Worm (Caenorhabditis elegans): ENCODE data around the gene gst-33.
A peak's percentile ranks its signal among the peaks of the same experiment; 100 is the strongest.

gst-33 gene

ce11 chrV:3506252-3506651 is 37.9 kb upstream of the gst-33 start, which contains the start of gene ugt-64:
ugt-64 (minus strand) TSS chrV:3506352.
- TF ChIP-seq lsl-1 (GFP tag; optimal IDR thresholded peaks at IDR 0.05): peak; percentile 24

ce11 chrV:3505745-3506144 is 37.4 kb upstream of the gst-33 start:
- TF ChIP-seq nhr-179 (tag; optimal IDR thresholded peaks at IDR 0.05) (no peak), ZK185.1 (tag; optimal IDR thresholded peaks at IDR 0.05; ENCODE audit: poor library complexity, severe bottlenecking) (no peak), unc-62 (GFP tag; optimal IDR thresholded peaks at IDR 0.05) (peak; percentile 62), nhr-90 (tag; optimal IDR thresholded peaks at IDR 0.05) (no peak), atf-7 (tag; optimal IDR thresholded peaks at IDR 0.05) (peak; percentile 26), nhr-80 (tag; optimal IDR thresholded peaks at IDR 0.05) (peak; percentile 79), pha-4 (tag; optimal IDR thresholded peaks at IDR 0.05) (peak; percentile 48), Y56A3A.18 (GFP tag; IDR thresholded peaks at IDR 0.05) (no peak), T07F8.4 (tag; optimal IDR thresholded peaks at IDR 0.05) (no peak), tbp1 (GFP tag; optimal IDR thresholded peaks at IDR 0.05) (peak; percentile 21)

DNA sequence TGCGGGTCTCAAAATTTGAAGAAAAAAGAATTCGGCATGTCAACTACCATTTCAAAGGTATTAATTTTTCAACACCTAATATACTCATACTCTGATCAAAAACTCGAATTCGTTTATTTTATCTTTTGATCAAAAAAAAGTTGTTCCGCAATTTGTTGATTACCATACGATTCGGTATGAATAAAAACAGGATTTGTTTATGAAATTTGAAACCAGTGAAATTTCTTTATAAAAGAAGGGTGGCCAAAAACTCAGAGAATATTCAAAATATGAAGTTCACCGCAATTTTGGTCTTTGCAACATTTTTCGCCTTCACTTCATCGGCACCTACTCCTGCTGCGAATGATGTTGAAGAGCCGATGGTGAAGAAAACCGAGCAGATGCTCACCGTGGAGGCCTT is 33.7 kb upstream of the gst-33 start, which contains the start of the genes C07G3.8 and C07G3.10:
Gene C07G3.8, minus strand, starts transcription at position 101 of the 400 bp plus-strand sequence.
Gene C07G3.10, plus strand, starts transcription at position 270 of the 400 bp plus-strand sequence.
- TF ChIP-seq lsy-27 (tag; optimal IDR thresholded peaks at IDR 0.05; ENCODE audit: borderline replicate concordance, insufficient read depth): no peak
- no peak for TF ChIP-seq F39B2.1 (GFP tag; IDR thresholded peaks at IDR 0.05)
- TF ChIP-seq cebp-1 (GFP tag; IDR thresholded peaks at IDR 0.05): no peak
- TF ChIP-seq cebp-1 (tag; optimal IDR thresholded peaks at IDR 0.05): no peak
- no peak for TF ChIP-seq ets-4 (GFP tag; optimal IDR thresholded peaks at IDR 0.05)
- no peak for TF ChIP-seq nfya-2 (GFP tag; IDR thresholded peaks at IDR 0.05)
- TF ChIP-seq Y67H2A.10 (GFP tag; conservative IDR thresholded peaks at IDR 0.05): no peak
- no peak for TF ChIP-seq nhr-90 (tag; optimal IDR thresholded peaks at IDR 0.05)
- no peak for TF ChIP-seq sptf-2 (GFP tag; optimal IDR thresholded peaks at IDR 0.05)
- no peak for TF ChIP-seq ceh-79 (tag; optimal IDR thresholded peaks at IDR 0.05)
- no peak for TF ChIP-seq hmg-20 (GFP tag; IDR thresholded peaks at IDR 0.05)
- no peak for TF ChIP-seq ceh-27 (GFP tag; optimal IDR thresholded peaks at IDR 0.05)

DNA sequence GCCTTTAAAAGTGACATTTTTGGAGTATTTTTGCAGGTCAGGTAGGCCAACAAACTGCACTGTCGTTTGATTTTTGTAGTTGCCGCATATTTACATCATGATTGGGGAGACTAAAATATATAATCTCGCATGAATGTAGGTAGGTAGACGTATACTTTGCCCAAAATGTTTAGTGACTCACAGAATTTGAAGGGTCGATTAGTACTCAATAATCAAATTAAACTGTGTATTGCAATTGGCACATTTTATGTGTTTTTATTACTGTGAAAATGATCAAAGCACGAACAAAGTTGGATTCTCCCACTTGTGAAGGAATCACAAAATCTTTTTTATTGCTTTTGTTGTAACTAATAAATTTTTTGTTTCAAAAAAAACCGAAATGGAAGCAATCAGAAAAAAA is 28.5 kb upstream of the gst-33 start, which contains the start of gene C07G3.15:
Gene C07G3.15, minus strand, starts transcription at position 101 of the 400 bp plus-strand sequence.
- TF ChIP-seq aptf-3 (GFP tag; IDR thresholded peaks at IDR 0.05) (no peak), ztf-26 (tag; optimal IDR thresholded peaks at IDR 0.05) (no peak), madf-6 (GFP tag; IDR thresholded peaks at IDR 0.05) (no peak)

DNA sequence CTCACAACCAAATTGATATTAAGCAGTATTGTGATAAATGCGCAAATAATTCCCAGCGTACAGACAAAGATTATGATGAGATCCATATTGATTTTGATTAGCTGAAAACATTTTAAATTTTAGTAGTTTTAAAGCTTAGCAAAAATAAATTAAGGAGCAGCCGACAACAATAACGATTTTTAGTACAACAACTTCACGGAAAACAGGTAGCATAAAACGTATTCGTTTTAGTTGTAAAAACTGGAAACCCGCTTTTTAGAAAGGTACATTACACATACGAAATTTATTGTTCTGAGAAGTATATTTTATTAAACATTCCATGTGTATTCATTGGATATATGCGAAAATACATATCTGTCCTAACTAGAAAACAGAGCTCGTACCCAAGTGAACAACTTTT is 22.1 kb upstream of the gst-33 start, which contains the start of gene srbc-36:
Gene srbc-36, minus strand, starts transcription at position 101 of the 400 bp plus-strand sequence.
- TF ChIP-seq F52B5.7 (tag; optimal IDR thresholded peaks at IDR 0.05) (no peak), snpc-1.3 (tag; optimal IDR thresholded peaks at IDR 0.05; ENCODE audit: insufficient read depth) (no peak), him-1 (tag; optimal IDR thresholded peaks at IDR 0.05) (no peak), bed-2 (GFP tag; IDR thresholded peaks at IDR 0.05) (no peak), D2030.7 (GFP tag; IDR thresholded peaks at IDR 0.05) (no peak), ztf-6 (GFP tag; IDR thresholded peaks at IDR 0.05) (no peak)

ce11 chrV:3486857-3487256 is 18.5 kb upstream of the gst-33 start, which contains the start of gene srbc-32:
srbc-32 (minus strand) TSS chrV:3486957.
- no peak for TF ChIP-seq nfya-1 (tag; optimal IDR thresholded peaks at IDR 0.05; ENCODE audit: borderline replicate concordance, insufficient read depth)

Data from whole organism, young adult.